Worm (Caenorhabditis elegans) whole organism, young adult: ENCODE measurements around the gene D2045.5.

ENCODE experiments used
- B0035.1 ChIP-seq: sonication (generic microtip); optimal IDR thresholded peaks from 2 replicates; lab custom pipeline; 2016; ENCODE audit warnings: missing genetic modification characterization, mild to moderate bottlenecking, missing compliant biosample characterization, missing genotype, missing genetic modification reagents
- C06A6.2 ChIP-seq: fragments of 200-800 bp; sonication (Bioruptor generic); conservative IDR thresholded peaks from 2 replicates; pipeline ENCODE4 v1.3.6; 2022; ENCODE audit warnings: missing genetic modification characterization, missing compliant biosample characterization
- F57A8.1 ChIP-seq: fragments of 200-800 bp; sonication (Bioruptor generic); optimal IDR thresholded peaks from 2 replicates; lab custom pipeline; 2018; ENCODE audit warnings: mild to moderate bottlenecking, missing genetic modification characterization, moderate library complexity, missing compliant biosample characterization
- F57C9.4 ChIP-seq: sonication (generic microtip); optimal IDR thresholded peaks from 2 replicates; lab custom pipeline; 2017; ENCODE audit warnings: mild to moderate bottlenecking, missing genetic modification characterization, missing compliant biosample characterization
- K12H6.12 ChIP-seq: fragments of 200-800 bp; sonication (Bioruptor generic); optimal IDR thresholded peaks from 2 replicates; lab custom pipeline; 2018; ENCODE audit warnings: mild to moderate bottlenecking, missing genetic modification characterization, missing compliant biosample characterization
- Y67H2A.10 ChIP-seq: fragments of 200-800 bp; sonication (Bioruptor generic); conservative IDR thresholded peaks from 2 replicates; pipeline ENCODE4 v1.3.6; 2022; ENCODE audit warnings: missing genetic modification reagents, missing genetic modification characterization, missing compliant biosample characterization
- atf-7 ChIP-seq: sonication (generic microtip); optimal IDR thresholded peaks from 2 replicates; lab custom pipeline; 2017; ENCODE audit warnings: mild to moderate bottlenecking, missing genetic modification characterization, missing compliant biosample characterization
- athp-1 ChIP-seq: sonication (generic microtip); optimal IDR thresholded peaks from 2 replicates; lab custom pipeline; 2017; ENCODE audit warnings: mild to moderate bottlenecking, missing genetic modification characterization, missing compliant biosample characterization
- attf-6 ChIP-seq: fragments of 200-800 bp; sonication (Bioruptor generic); IDR thresholded peaks from 2 replicates; pipeline ENCODE4 v1.3.6; 2022; ENCODE audit warnings: missing genetic modification reagents, missing genetic modification characterization, missing compliant biosample characterization
- bed-2 ChIP-seq: fragments of 200-800 bp; sonication (Bioruptor generic); IDR thresholded peaks from 2 replicates; pipeline ENCODE4 v1.3.6; 2022; ENCODE audit warnings: missing genetic modification reagents, missing genetic modification characterization, missing compliant biosample characterization
- cebp-1 ChIP-seq, 2 experiments: fragments of 200-800 bp in 1 of 2; sonication (Bioruptor generic) in 1 of 2; sonication (generic microtip) in 1 of 2; IDR thresholded peaks in 1 of 2; optimal IDR thresholded peaks in 1 of 2; 2 replicates each; pipeline versions ENCODE4 v1.3.6 to Lab custom; 2017 to 2022; ENCODE audit warnings: missing compliant biosample characterization in 2 of 2, missing genetic modification characterization in 2 of 2, mild to moderate bottlenecking in 1 of 2, missing genetic modification reagents in 1 of 2, moderate library complexity in 1 of 2
- cebp-2 ChIP-seq: fragments of 200-800 bp; sonication (Bioruptor generic); IDR thresholded peaks from 2 replicates; pipeline ENCODE4 v1.3.6; 2022; ENCODE audit warnings: missing genetic modification characterization, missing compliant biosample characterization
- ceh-40 ChIP-seq: fragments of 200-800 bp; sonication (Bioruptor generic); IDR thresholded peaks from 2 replicates; pipeline ENCODE4 v1.3.6; 2022; ENCODE audit warnings: missing genetic modification characterization, missing compliant biosample characterization
- ceh-79 ChIP-seq: sonication (generic microtip); optimal IDR thresholded peaks from 2 replicates; lab custom pipeline; 2017; ENCODE audit warnings: mild to moderate bottlenecking, missing genetic modification characterization, missing compliant biosample characterization
- ceh-91 ChIP-seq: fragments of 200-800 bp; sonication (Bioruptor generic); IDR thresholded peaks from 2 replicates; pipeline ENCODE4 v1.3.6; 2022; ENCODE audit warnings: missing genetic modification reagents, missing genetic modification characterization, missing compliant biosample characterization
- chd-7 ChIP-seq: sonication (generic microtip); optimal IDR thresholded peaks from 2 replicates; lab custom pipeline; 2016; ENCODE audit warnings: mild to moderate bottlenecking, missing genetic modification characterization, moderate library complexity, missing compliant biosample characterization
- dox-1 ChIP-seq: fragments of 200-800 bp; sonication (Bioruptor generic); IDR thresholded peaks from 2 replicates; pipeline ENCODE4 v1.3.6; 2022; ENCODE audit warnings: missing genetic modification reagents, missing genetic modification characterization, missing compliant biosample characterization
- dpl-1 ChIP-seq: fragments of 150-350 bp; optimal IDR thresholded peaks from 2 replicates; lab custom pipeline; 2014; ENCODE audit warnings: missing biosample characterization, missing genetic modification reagents, missing genetic modification characterization
- efl-1 ChIP-seq: fragments of 150-350 bp; optimal IDR thresholded peaks from 2 replicates; lab custom pipeline; 2014; ENCODE audit warnings: missing biosample characterization, missing genetic modification reagents, missing genetic modification characterization
- egrh-3 ChIP-seq: fragments of 200-800 bp; sonication (Bioruptor generic); IDR thresholded peaks from 2 replicates; pipeline ENCODE4 v1.3.6; 2022; ENCODE audit warnings: missing genetic modification reagents, missing genetic modification characterization, missing compliant biosample characterization
- ekl-4 ChIP-seq: fragments of 200-800 bp; sonication (Bioruptor generic); IDR thresholded peaks from 2 replicates; pipeline ENCODE4 v1.3.6; 2022; ENCODE audit warnings: missing genetic modification reagents, missing genetic modification characterization, missing compliant biosample characterization
- hlh-12 ChIP-seq: sonication (generic microtip); optimal IDR thresholded peaks from 2 replicates; lab custom pipeline; 2016; ENCODE audit warnings: missing genetic modification characterization, missing compliant biosample characterization
- hsf-1 ChIP-seq: fragments of 200-800 bp; sonication (Bioruptor generic); IDR thresholded peaks from 2 replicates; pipeline ENCODE4 v1.3.6; 2022; ENCODE audit warnings: missing genetic modification reagents, missing genetic modification characterization, missing compliant biosample characterization
- let-526 ChIP-seq: fragments of 200-800 bp; sonication (Bioruptor generic); IDR thresholded peaks from 2 replicates; pipeline ENCODE4 v1.3.6; 2022; ENCODE audit warnings: missing genetic modification reagents, missing genetic modification characterization, missing compliant biosample characterization
- lir-1 ChIP-seq: fragments of 200-800 bp; sonication (Bioruptor generic); conservative IDR thresholded peaks from 2 replicates; pipeline ENCODE4 v1.3.6; 2022; ENCODE audit warnings: missing genetic modification reagents, missing genetic modification characterization, missing compliant biosample characterization
- mcd-1 ChIP-seq: fragments of 200-800 bp; sonication (Bioruptor generic); IDR thresholded peaks from 2 replicates; pipeline ENCODE4 v1.3.6; 2022; ENCODE audit warnings: missing genetic modification reagents, missing genetic modification characterization, missing compliant biosample characterization
- mel-28 ChIP-seq: sonication (generic microtip); optimal IDR thresholded peaks from 2 replicates; lab custom pipeline; 2016; ENCODE audit warnings: borderline replicate concordance, mild to moderate bottlenecking, missing genetic modification characterization, missing compliant biosample characterization
- nhr-90 ChIP-seq: sonication (generic microtip); optimal IDR thresholded peaks from 2 replicates; lab custom pipeline; 2016; ENCODE audit warnings: missing genotype, mild to moderate bottlenecking, missing genetic modification characterization, missing compliant biosample characterization
- pha-4 ChIP-seq: fragments of 150-350 bp; sonication (generic microtip); optimal IDR thresholded peaks from 2 replicates; lab custom pipeline; 2014; ENCODE audit warnings: missing biosample characterization, missing genetic modification reagents, missing genetic modification characterization
- rcor-1 ChIP-seq: fragments of 200-800 bp; sonication (Bioruptor generic); IDR thresholded peaks from 2 replicates; pipeline ENCODE4 v1.3.6; 2022; ENCODE audit warnings: missing genetic modification reagents, missing genetic modification characterization, missing compliant biosample characterization
- snpc-1.3 ChIP-seq: sonication (generic microtip); optimal IDR thresholded peaks from 2 replicates; lab custom pipeline; 2017; ENCODE audit warnings: missing genetic modification characterization, mild to moderate bottlenecking, missing compliant biosample characterization, antibody characterized with exemption, moderate library complexity, missing genotype, missing genetic modification reagents; ENCODE audit not compliant: insufficient read depth
- snpc-3.4 ChIP-seq: sonication (generic microtip); optimal IDR thresholded peaks from 2 replicates; lab custom pipeline; 2017; ENCODE audit warnings: missing genetic modification characterization, mild to moderate bottlenecking, missing compliant biosample characterization, antibody characterized with exemption, moderate library complexity, missing genotype, missing genetic modification reagents
- sptf-2 ChIP-seq: fragments of 200-800 bp; sonication (Bioruptor generic); optimal IDR thresholded peaks from 2 replicates; lab custom pipeline; 2018; ENCODE audit warnings: mild to moderate bottlenecking, missing genetic modification characterization, missing compliant biosample characterization
- unc-62 ChIP-seq: fragments of 150-350 bp; optimal IDR thresholded peaks from 2 replicates; lab custom pipeline; 2014; ENCODE audit warnings: missing biosample characterization, missing genetic modification reagents, missing genetic modification characterization
- zfh-2 ChIP-seq: fragments of 200-800 bp; sonication (Bioruptor generic); conservative IDR thresholded peaks from 2 replicates; pipeline ENCODE4 v1.3.6; 2022; ENCODE audit warnings: missing genetic modification reagents, missing genetic modification characterization, missing compliant biosample characterization
- ztf-18 ChIP-seq: sonication (generic microtip); optimal IDR thresholded peaks from 2 replicates; lab custom pipeline; 2016; ENCODE audit warnings: missing genotype, mild to moderate bottlenecking, missing genetic modification characterization, missing compliant biosample characterization
- ztf-25 ChIP-seq: fragments of 200-800 bp; sonication (Bioruptor generic); IDR thresholded peaks from 2 replicates; pipeline ENCODE4 v1.3.6; 2022; ENCODE audit warnings: missing genetic modification reagents, missing genetic modification characterization, missing compliant biosample characterization
- ztf-26 ChIP-seq: sonication (generic microtip); optimal IDR thresholded peaks from 2 replicates; lab custom pipeline; 2017; ENCODE audit warnings: missing genetic modification characterization, missing compliant biosample characterization

Gene D2045.5

ce11 chrIII:10474945-10475344 lies 5.5 kb upstream of the D2045.5 start, which contains the start of gene D2045.9:
Gene D2045.9 (plus strand): TSS chrIII:10475245.
- no peak for TF ChIP-seq atf-7
- no peak for TF ChIP-seq Y67H2A.10 (GFP tag; lab: Robert Waterston, UW)
- no peak for TF ChIP-seq efl-1 (GFP tag; lab: Kevin White, UChicago)
- TF ChIP-seq rcor-1 (GFP tag; lab: Robert Waterston, UW) = no peak
- no peak for TF ChIP-seq F57C9.4 (tag; lab: Kevin White, UChicago)
- TF ChIP-seq bed-2 (GFP tag; lab: Robert Waterston, UW) = no peak
- no peak for TF ChIP-seq ztf-26 (tag; lab: Kevin White, UChicago)
- no peak for TF ChIP-seq let-526 (GFP tag; lab: Robert Waterston, UW)
- no peak for TF ChIP-seq ekl-4 (GFP tag; lab: Robert Waterston, UW)
- no peak for TF ChIP-seq lir-1
- no peak for TF ChIP-seq nhr-90
- no peak for TF ChIP-seq mcd-1 (GFP tag; lab: Robert Waterston, UW)
- TF ChIP-seq hlh-12 = no peak
- no peak for TF ChIP-seq F57A8.1 (GFP tag; lab: Kevin White, UChicago)
- TF ChIP-seq pha-4 = no peak
- no peak for TF ChIP-seq ceh-40 (GFP tag; lab: Robert Waterston, UW)
- no peak for TF ChIP-seq B0035.1 (tag; lab: Kevin White, UChicago)
- TF ChIP-seq ceh-79 = no peak
- no peak for TF ChIP-seq unc-62 (GFP tag; lab: Kevin White, UChicago)
- no peak for TF ChIP-seq zfh-2 (GFP tag; lab: Robert Waterston, UW)
- TF ChIP-seq, all 124 proteins: peak for 0

ce11 chrIII:10470927-10471326 lies 1.5 kb upstream of the D2045.5 start, which contains the start of gene cul-1:
Gene cul-1 (plus strand): TSS chrIII:10471237.
- TF ChIP-seq mel-28 (tag; lab: Kevin White, UChicago) (no peak), mcd-1 (GFP tag; lab: Robert Waterston, UW) (0 out of 2 replicates have a peak, but pooled peaks have one; percentile 24), cebp-1 (GFP tag; IDR thresholded peaks at IDR 0.05; lab: Robert Waterston, UW) (peak; percentile 68; the same call in 1 of the 2 replicates), cebp-1 (tag; optimal IDR thresholded peaks at IDR 0.05; lab: Kevin White, UChicago) (peak; percentile 88)

- TF ChIP-seq sptf-2 (GFP tag; lab: Kevin White, UChicago) = no peak
- no peak for TF ChIP-seq attf-6 (GFP tag; lab: Robert Waterston, UW)
- 0 out of 2 replicates have a peak, but pooled peaks have one; percentile 15 for TF ChIP-seq dox-1 (GFP tag; lab: Robert Waterston, UW)
- no peak for TF ChIP-seq mcd-1 (GFP tag; lab: Robert Waterston, UW)
- no peak for TF ChIP-seq C06A6.2 (GFP tag; lab: Robert Waterston, UW)
- TF ChIP-seq cebp-2 = no peak
- no peak for TF ChIP-seq nhr-90
- TF ChIP-seq dpl-1 (GFP tag; lab: Kevin White, UChicago) = no peak
- no peak for TF ChIP-seq ceh-91 (GFP tag; lab: Robert Waterston, UW)
- TF ChIP-seq K12H6.12 (tag; lab: Kevin White, UChicago) = no peak
- no peak for TF ChIP-seq snpc-3.4 (tag; lab: Kevin White, UChicago)
- 0 out of 2 replicates have a peak, but pooled peaks have one; percentile 31 for TF ChIP-seq hsf-1 (GFP tag; lab: Robert Waterston, UW)
- no peak for TF ChIP-seq rcor-1 (GFP tag; lab: Robert Waterston, UW)
- TF ChIP-seq chd-7 = peak; percentile 22
- no peak for TF ChIP-seq athp-1
- peak; percentile 92 for TF ChIP-seq zfh-2 (GFP tag; lab: Robert Waterston, UW)
- TF ChIP-seq egrh-3 = peak; percentile 61; the same call in 1 of the 2 replicates
- no peak for TF ChIP-seq ztf-18 (tag; lab: Kevin White, UChicago)
- TF ChIP-seq snpc-1.3 = no peak
- no peak for TF ChIP-seq ztf-25 (GFP tag; lab: Robert Waterston, UW)
These were observed 5.0 kb downstream of the D2045.5 start for ce11 chrIII:10464455-10464854.
